Worm (Caenorhabditis elegans) whole organism, L4 larva: Measurements from ENCODE around the gene srlf-31.
A peak's percentile ranks its signal among the peaks of the same experiment; 100 is the strongest.

Source experiments
- D1046.2 ChIP-seq: fragments of 200-800 bp; sonication (Bioruptor generic); IDR thresholded peaks from 2 replicates; pipeline ENCODE4 v1.3.6; 2022; ENCODE audit warnings: missing genetic modification characterization, missing compliant biosample characterization
- F10B5.3 ChIP-seq: sonication (generic microtip); optimal IDR thresholded peaks from 2 replicates; lab custom pipeline; 2016; ENCODE audit warnings: mild to moderate bottlenecking, missing genetic modification characterization, missing compliant biosample characterization
- F49E8.2 ChIP-seq: sonication (generic microtip); optimal IDR thresholded peaks from 2 replicates; lab custom pipeline; 2016; ENCODE audit warnings: missing compliant biosample characterization, mild to moderate bottlenecking, missing genetic modification characterization, borderline replicate concordance
- R02D3.7 ChIP-seq: fragments of 150-350 bp; sonication (generic microtip); optimal IDR thresholded peaks from 3 replicates; lab custom pipeline; 2014; ENCODE audit warnings: missing biosample characterization, missing genetic modification characterization
- T20F7.1 ChIP-seq: fragments of 200-800 bp; sonication (Bioruptor generic); optimal IDR thresholded peaks from 2 replicates; lab custom pipeline; 2018; ENCODE audit warnings: mild to moderate bottlenecking, missing genetic modification characterization, missing compliant biosample characterization
- T26A8.4 ChIP-seq: fragments of 200-800 bp; sonication (Bioruptor generic); IDR thresholded peaks from 2 replicates; pipeline ENCODE4 v1.3.6; 2022; ENCODE audit warnings: missing genetic modification characterization, missing compliant biosample characterization
- Y48G9A.11 ChIP-seq: fragments of 200-800 bp; sonication (Bioruptor generic); IDR thresholded peaks from 2 replicates; pipeline ENCODE4 v1.3.6; 2022; ENCODE audit warnings: missing genetic modification reagents, missing genetic modification characterization, missing compliant biosample characterization
- aly-2 ChIP-seq: sonication (generic microtip); optimal IDR thresholded peaks from 2 replicates; lab custom pipeline; 2018; ENCODE audit warnings: missing biosample characterization, missing genetic modification characterization
- ama-1 ChIP-seq: fragments of 150-350 bp; optimal IDR thresholded peaks from 2 replicates; lab custom pipeline; 2014; ENCODE audit warnings: inconsistent platforms, mixed read lengths
- arid-1 ChIP-seq: fragments of 200-800 bp; sonication (Bioruptor generic); conservative IDR thresholded peaks from 2 replicates; pipeline ENCODE4 v1.3.6; 2022; ENCODE audit warnings: missing genetic modification reagents, missing genetic modification characterization, missing compliant biosample characterization
- ceh-20 ChIP-seq: fragments of 200-800 bp; sonication (Bioruptor generic); IDR thresholded peaks from 2 replicates; pipeline ENCODE4 v1.3.6; 2022; ENCODE audit warnings: missing genetic modification reagents, missing genetic modification characterization, missing compliant biosample characterization
- ceh-62 ChIP-seq: sonication (generic microtip); optimal IDR thresholded peaks from 2 replicates; lab custom pipeline; 2017; ENCODE audit warnings: missing biosample characterization, missing genetic modification characterization
- ctbp-1 ChIP-seq: fragments of 200-800 bp; sonication (Bioruptor generic); IDR thresholded peaks from 2 replicates; pipeline ENCODE4 v1.3.6; 2022; ENCODE audit warnings: missing genetic modification reagents, missing genetic modification characterization, missing compliant biosample characterization
- dmd-6 ChIP-seq: fragments of 200-800 bp; sonication (Bioruptor generic); IDR thresholded peaks from 2 replicates; pipeline ENCODE4 v1.3.6; 2022; ENCODE audit warnings: missing genetic modification reagents, missing genetic modification characterization, missing compliant biosample characterization
- dpl-1 ChIP-seq: fragments of 150-350 bp; optimal IDR thresholded peaks from 2 replicates; lab custom pipeline; 2014; ENCODE audit warnings: missing biosample characterization, missing genetic modification reagents, missing genetic modification characterization
- duxl-1 ChIP-seq: sonication (generic microtip); optimal IDR thresholded peaks from 2 replicates; lab custom pipeline; 2016; ENCODE audit warnings: mild to moderate bottlenecking, missing genetic modification characterization, moderate library complexity, missing compliant biosample characterization; ENCODE audit not compliant: poor library complexity
- dve-1 ChIP-seq: sonication (generic microtip); optimal IDR thresholded peaks from 2 replicates; lab custom pipeline; 2017; ENCODE audit warnings: antibody characterized with exemption, mild to moderate bottlenecking, missing genetic modification characterization, missing compliant biosample characterization; ENCODE audit not compliant: insufficient read depth
- egl-43 ChIP-seq: fragments of 200-800 bp; sonication (Bioruptor generic); IDR thresholded peaks from 2 replicates; pipeline ENCODE4 v1.3.6; 2022; ENCODE audit warnings: missing genetic modification reagents, missing genetic modification characterization, missing compliant biosample characterization
- fos-1 ChIP-seq: fragments of 150-350 bp; optimal IDR thresholded peaks from 2 replicates; lab custom pipeline; 2014; ENCODE audit warnings: missing biosample characterization, missing genetic modification characterization
- hlh-11 ChIP-seq: fragments of 200-800 bp; sonication (Bioruptor generic); optimal IDR thresholded peaks from 2 replicates; lab custom pipeline; 2018; ENCODE audit warnings: mild to moderate bottlenecking, missing genetic modification characterization, missing compliant biosample characterization
- hlh-30 ChIP-seq: sonication (generic microtip); optimal IDR thresholded peaks from 2 replicates; lab custom pipeline; 2017; ENCODE audit warnings: antibody characterized with exemption, mild to moderate bottlenecking, missing genetic modification characterization, missing compliant biosample characterization; ENCODE audit not compliant: insufficient read depth
- lim-7 ChIP-seq: fragments of 200-800 bp; sonication (Bioruptor generic); IDR thresholded peaks from 2 replicates; pipeline ENCODE4 v1.3.6; 2022; ENCODE audit warnings: missing genetic modification characterization, missing compliant biosample characterization
- lin-1 ChIP-seq: fragments of 200-800 bp; sonication (Bioruptor generic); IDR thresholded peaks from 2 replicates; pipeline ENCODE4 v1.3.6; 2022; ENCODE audit warnings: missing genetic modification reagents, missing genetic modification characterization, missing compliant biosample characterization
- lin-13 ChIP-seq: fragments of 150-350 bp; optimal IDR thresholded peaks from 2 replicates; lab custom pipeline; 2014; ENCODE audit warnings: missing biosample characterization, missing genetic modification reagents, missing genetic modification characterization
- lin-15B ChIP-seq: fragments of 150-350 bp; sonication (generic microtip); optimal IDR thresholded peaks from 3 replicates; lab custom pipeline; 2014; ENCODE audit warnings: missing biosample characterization, missing genetic modification characterization
- lin-29 ChIP-seq: fragments of 200-800 bp; sonication (Bioruptor generic); IDR thresholded peaks from 2 replicates; pipeline ENCODE4 v1.3.6; 2022; ENCODE audit warnings: missing genetic modification reagents, missing genetic modification characterization, missing compliant biosample characterization
- lin-38 ChIP-seq: fragments of 200-800 bp; sonication (Bioruptor generic); IDR thresholded peaks from 2 replicates; pipeline ENCODE4 v1.3.6; 2022; ENCODE audit warnings: missing genetic modification reagents, missing genetic modification characterization, missing compliant biosample characterization
- lin-39 ChIP-seq: fragments of 150-350 bp; optimal IDR thresholded peaks from 2 replicates; lab custom pipeline; 2014; ENCODE audit warnings: missing biosample characterization, missing genetic modification reagents, missing genetic modification characterization
- lsy-2 ChIP-seq, 2 experiments: fragments of 150-350 bp in 1 of 2; sonication (generic microtip) in 1 of 2; optimal IDR thresholded peaks; 2 replicates each; lab custom pipeline; 2014 to 2017; ENCODE audit warnings: missing biosample characterization in 2 of 2, missing genetic modification characterization in 2 of 2
- madf-5 ChIP-seq, 2 experiments: fragments of 200-800 bp; sonication (Bioruptor generic); IDR thresholded peaks; 2 replicates each; pipeline ENCODE4 v1.3.6; 2022; ENCODE audit warnings: missing compliant biosample characterization in 2 of 2, missing genetic modification characterization in 2 of 2
- madf-9 ChIP-seq: fragments of 200-800 bp; sonication (Bioruptor generic); conservative IDR thresholded peaks from 2 replicates; pipeline ENCODE4 v1.3.6; 2022; ENCODE audit warnings: missing genetic modification reagents, missing genetic modification characterization, missing compliant biosample characterization
- mdl-1 ChIP-seq, 2 experiments: fragments of 150-350 bp in 1 of 2; sonication (generic microtip) in 1 of 2; optimal IDR thresholded peaks; 2 replicates each; lab custom pipeline; 2014 to 2017; ENCODE audit warnings: missing biosample characterization in 2 of 2, missing genetic modification characterization in 2 of 2
- mxl-2 ChIP-seq: fragments of 200-800 bp; sonication (Bioruptor generic); conservative IDR thresholded peaks from 2 replicates; pipeline ENCODE4 v1.3.6; 2022; ENCODE audit warnings: missing genetic modification reagents, missing genetic modification characterization, missing compliant biosample characterization
- mxl-3 ChIP-seq: fragments of 200-800 bp; sonication (Bioruptor generic); optimal IDR thresholded peaks from 2 replicates; lab custom pipeline; 2018; ENCODE audit warnings: mild to moderate bottlenecking, missing genetic modification characterization, missing compliant biosample characterization
- nhr-102 ChIP-seq: sonication (generic microtip); optimal IDR thresholded peaks from 2 replicates; lab custom pipeline; 2016; ENCODE audit warnings: mild to moderate bottlenecking, missing genetic modification characterization, moderate library complexity, missing compliant biosample characterization
- nhr-11 ChIP-seq: fragments of 150-350 bp; optimal IDR thresholded peaks from 2 replicates; lab custom pipeline; 2014; ENCODE audit warnings: missing biosample characterization, missing genetic modification characterization
- nhr-237 ChIP-seq: sonication (generic microtip); optimal IDR thresholded peaks from 2 replicates; lab custom pipeline; 2017; ENCODE audit warnings: missing biosample characterization, missing genetic modification characterization
- nhr-41 ChIP-seq: fragments of 200-800 bp; sonication (Bioruptor generic); IDR thresholded peaks from 2 replicates; pipeline ENCODE4 v1.3.6; 2022; ENCODE audit warnings: missing genetic modification reagents, missing genetic modification characterization, missing compliant biosample characterization
- nhr-42 ChIP-seq: fragments of 200-800 bp; sonication (Bioruptor generic); IDR thresholded peaks from 2 replicates; pipeline ENCODE4 v1.3.6; 2022; ENCODE audit warnings: missing genetic modification characterization, missing compliant biosample characterization
- nhr-6 ChIP-seq: fragments of 150-350 bp; optimal IDR thresholded peaks from 2 replicates; lab custom pipeline; 2014; ENCODE audit warnings: missing biosample characterization, missing genetic modification characterization
- nhr-76 ChIP-seq: fragments of 150-350 bp; optimal IDR thresholded peaks from 2 replicates; lab custom pipeline; 2014; ENCODE audit warnings: missing biosample characterization, missing genetic modification characterization
- nhr-77 ChIP-seq: fragments of 150-350 bp; optimal IDR thresholded peaks from 2 replicates; lab custom pipeline; 2014; ENCODE audit warnings: missing biosample characterization, missing genetic modification characterization
- pha-4 ChIP-seq, 2 experiments: fragments of 150-350 bp in 1 of 2; fragments of 200-800 bp in 1 of 2; sonication (Bioruptor generic) in 1 of 2; IDR thresholded peaks in 1 of 2; optimal IDR thresholded peaks in 1 of 2; 2 replicates each; pipeline versions ENCODE4 v1.3.6 to Lab custom; 2014 to 2022; ENCODE audit warnings: missing genetic modification characterization in 2 of 2, missing genetic modification reagents in 2 of 2, missing biosample characterization in 1 of 2, missing compliant biosample characterization in 1 of 2
- pqm-1 ChIP-seq: sonication (generic microtip); optimal IDR thresholded peaks from 2 replicates; lab custom pipeline; 2017; ENCODE audit warnings: missing biosample characterization, missing genetic modification characterization
- sdz-12 ChIP-seq: fragments of 200-800 bp; sonication (Bioruptor generic); optimal IDR thresholded peaks from 2 replicates; lab custom pipeline; 2018; ENCODE audit warnings: mild to moderate bottlenecking, missing genetic modification characterization, missing compliant biosample characterization
- set-16 ChIP-seq: fragments of 200-800 bp; sonication (Bioruptor generic); IDR thresholded peaks from 2 replicates; pipeline ENCODE4 v1.3.6; 2022; ENCODE audit warnings: missing genetic modification reagents, missing genetic modification characterization, missing compliant biosample characterization
- skn-1 ChIP-seq: fragments of 150-350 bp; optimal IDR thresholded peaks from 2 replicates; lab custom pipeline; 2014; ENCODE audit warnings: missing biosample characterization, missing genetic modification characterization
- unc-130 ChIP-seq: sonication (generic microtip); optimal IDR thresholded peaks from 2 replicates; lab custom pipeline; 2016; ENCODE audit warnings: missing genetic modification reagents, missing genetic modification characterization, missing compliant biosample characterization
- vab-7 ChIP-seq: fragments of 200-800 bp; sonication (Bioruptor generic); IDR thresholded peaks from 2 replicates; pipeline ENCODE4 v1.3.6; 2022; ENCODE audit warnings: missing genetic modification reagents, missing genetic modification characterization, missing compliant biosample characterization
- ztf-11 ChIP-seq: fragments of 150-350 bp; optimal IDR thresholded peaks from 2 replicates; lab custom pipeline; 2014; ENCODE audit warnings: missing biosample characterization, missing genetic modification characterization
- ztf-7 ChIP-seq: fragments of 150-350 bp; optimal IDR thresholded peaks from 2 replicates; lab custom pipeline; 2014; ENCODE audit warnings: missing biosample characterization, missing genetic modification characterization

The srlf-31 gene

ce11 chrIV:11956387-11956786, 33.4 kb upstream of the srlf-31 start:
- TF ChIP-seq nhr-102 (tag; lab: Kevin White, UChicago) (peak; percentile 80), lin-29 (GFP tag; lab: Robert Waterston, UW) (0 out of 2 replicates have a peak, but pooled peaks have one; percentile 59), lin-1 (GFP tag; lab: Robert Waterston, UW) (peak; percentile 91), dmd-6 (peak; percentile 99), nhr-42 (GFP tag; lab: Robert Waterston, UW) (no peak), R02D3.7 (no peak), mxl-3 (GFP tag; lab: Kevin White, UChicago) (peak; percentile 99), dve-1 (peak; percentile 94), lin-38 (GFP tag; lab: Robert Waterston, UW) (peak; percentile 40), mdl-1 (tag; optimal IDR thresholded peaks at IDR 0.05; lab: Kevin White, UChicago) (peak; percentile 100), arid-1 (GFP tag; lab: Robert Waterston, UW) (0 out of 2 replicates have a peak, but pooled peaks have one; percentile 24), hlh-30 (peak; percentile 98), lsy-2 (tag; optimal IDR thresholded peaks at IDR 0.05; lab: Kevin White, UChicago) (peak in 1 of 2 experiments; percentile 74), nhr-11 (peak; percentile 78), pha-4 (GFP tag; IDR thresholded peaks at IDR 0.05; lab: Robert Waterston, UW) (peak; percentile 74), pha-4 (tag; optimal IDR thresholded peaks at IDR 0.05; lab: Kevin White, UChicago) (no peak), nhr-6 (tag; lab: Kevin White, UChicago) (peak; percentile 49), lin-15B (tag; lab: Kevin White, UChicago) (no peak), aly-2 (tag; lab: Kevin White, UChicago) (no peak), ceh-62 (no peak), ztf-11 (tag; lab: Kevin White, UChicago) (no peak), pqm-1 (tag; lab: Kevin White, UChicago) (no peak), D1046.2 (GFP tag; lab: Robert Waterston, UW) (peak; percentile 14; the same call in 1 of the 2 replicates), sdz-12 (no peak), lim-7 (no peak), ceh-20 (GFP tag; lab: Robert Waterston, UW) (peak; percentile 91), dpl-1 (peak; percentile 42), F10B5.3 (tag; lab: Kevin White, UChicago) (no peak), ztf-7 (peak; percentile 46), T26A8.4 (GFP tag; lab: Robert Waterston, UW) (peak; percentile 60; the same call in 1 of the 2 replicates), lin-13 (GFP tag; lab: Kevin White, UChicago) (peak; percentile 25), mxl-2 (GFP tag; lab: Robert Waterston, UW) (peak; percentile 90), fos-1 (tag; lab: Kevin White, UChicago) (no peak), F49E8.2 (tag; lab: Kevin White, UChicago) (no peak), nhr-77 (tag; lab: Kevin White, UChicago) (peak; percentile 86), madf-5 (GFP tag; IDR thresholded peaks at IDR 0.05; lab: Robert Waterston, UW) (peak in 1 of 2 experiments; percentile 61; a peak in 1 of 4 replicates), Y48G9A.11 (no peak), set-16 (peak; percentile 80), skn-1 (no peak), T20F7.1 (GFP tag; lab: Kevin White, UChicago) (peak; percentile 76), egl-43 (GFP tag; lab: Robert Waterston, UW) (no peak), vab-7 (GFP tag; lab: Robert Waterston, UW) (no peak), madf-9 (peak; percentile 45; the same call in 1 of the 2 replicates), nhr-76 (tag; lab: Kevin White, UChicago) (peak; percentile 54), nhr-237 (peak; percentile 27), lin-39 (tag; lab: Kevin White, UChicago) (no peak), unc-130 (no peak), ama-1 (lab: Kevin White, UChicago) (no peak), nhr-41 (GFP tag; lab: Robert Waterston, UW) (no peak), hlh-11 (peak; percentile 98), duxl-1 (tag; lab: Kevin White, UChicago) (peak; percentile 48), ctbp-1 (peak; percentile 61)
